Fruit fly (Drosophila melanogaster): ENCODE data around the gene Arpc3A.

DNA sequence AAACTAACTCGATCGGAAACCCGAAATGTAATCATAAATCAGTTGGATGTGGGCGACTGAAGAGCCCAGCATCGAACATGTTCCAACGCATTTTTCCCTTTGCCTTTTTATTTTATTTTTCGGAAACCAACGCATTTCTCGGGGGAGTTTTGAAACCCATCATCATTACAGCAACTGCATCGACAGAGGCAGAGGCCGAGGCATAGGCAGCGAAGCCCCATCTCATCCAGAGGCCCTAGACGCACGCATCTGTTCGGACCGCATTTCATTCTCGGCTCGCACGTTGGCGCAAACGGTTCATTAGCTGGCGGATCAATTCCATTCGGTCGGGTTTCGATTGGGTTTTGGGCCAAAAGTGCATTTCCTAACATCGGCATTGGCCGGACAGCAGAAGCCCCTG, 8.9 kb upstream of the Arpc3A start, which contains the start of gene CG4576:
- TF ChIP-seq CG8478 (optimal IDR thresholded peaks at IDR 0.05) (no peak), CTCF (optimal IDR thresholded peaks at IDR 0.05) (no peak)
